Worm (Caenorhabditis elegans) whole organism, L1 larva: Measurements from ENCODE around the gene C02G6.2.

ENCODE experiments used
- C04F5.9 ChIP-seq: sonication (generic microtip); optimal IDR thresholded peaks from 2 replicates; lab custom pipeline; 2016; ENCODE audit warnings: missing genetic modification characterization, missing compliant biosample characterization
- C16A3.4 ChIP-seq: fragments of 150-350 bp; optimal IDR thresholded peaks from 2 replicates; lab custom pipeline; 2014; ENCODE audit warnings: missing biosample characterization, missing genetic modification characterization
- C34B4.2 ChIP-seq: sonication (generic microtip); optimal IDR thresholded peaks from 2 replicates; lab custom pipeline; 2017; ENCODE audit warnings: mild to moderate bottlenecking, missing genetic modification characterization, missing compliant biosample characterization
- F16B12.6 ChIP-seq: fragments of 150-350 bp; optimal IDR thresholded peaks from 2 replicates; lab custom pipeline; 2014; ENCODE audit warnings: missing biosample characterization, missing genetic modification characterization
- Y116A8C.19 ChIP-seq: sonication (generic microtip); optimal IDR thresholded peaks from 2 replicates; lab custom pipeline; 2016; ENCODE audit warnings: missing compliant biosample characterization, missing genetic modification characterization, borderline replicate concordance
- alr-1 ChIP-seq: fragments of 200-800 bp; sonication (Bioruptor generic); optimal IDR thresholded peaks from 2 replicates; lab custom pipeline; 2018; ENCODE audit warnings: borderline replicate concordance, mild to moderate bottlenecking, missing genetic modification characterization, missing compliant biosample characterization
- ama-1 ChIP-seq: fragments of 150-350 bp; optimal IDR thresholded peaks from 2 replicates; lab custom pipeline; 2014
- blmp-1 ChIP-seq: fragments of 150-350 bp; optimal IDR thresholded peaks from 2 replicates; lab custom pipeline; 2014; ENCODE audit warnings: missing biosample characterization, missing genetic modification characterization
- ceh-63 ChIP-seq: fragments of 200-800 bp; sonication (Bioruptor generic); optimal IDR thresholded peaks from 2 replicates; lab custom pipeline; 2018; ENCODE audit warnings: mild to moderate bottlenecking, missing genetic modification characterization, missing compliant biosample characterization
- ceh-82 ChIP-seq, 3 experiments: fragments of 150-350 bp in 1 of 3; sonication (generic microtip) in 2 of 3; optimal IDR thresholded peaks; 2 replicates each; lab custom pipeline; 2014 to 2017; ENCODE audit warnings: missing biosample characterization in 3 of 3, missing genetic modification characterization in 3 of 3
- ceh-88 ChIP-seq: fragments of 200-800 bp; sonication (Bioruptor generic); IDR thresholded peaks from 2 replicates; pipeline ENCODE4 v1.3.6; 2022; ENCODE audit warnings: missing genetic modification characterization, missing compliant biosample characterization
- ceh-90 ChIP-seq: sonication (generic microtip); optimal IDR thresholded peaks from 2 replicates; lab custom pipeline; 2016; ENCODE audit warnings: missing genetic modification characterization, missing compliant biosample characterization
- ces-1 ChIP-seq: fragments of 150-350 bp; optimal IDR thresholded peaks from 2 replicates; lab custom pipeline; 2014; ENCODE audit warnings: missing biosample characterization, missing genetic modification reagents, missing genetic modification characterization
- dsc-1 ChIP-seq: sonication (generic microtip); optimal IDR thresholded peaks from 2 replicates; lab custom pipeline; 2016; ENCODE audit warnings: mild to moderate bottlenecking, missing genetic modification characterization, missing compliant biosample characterization
- efl-3 ChIP-seq: fragments of 200-800 bp; sonication (Bioruptor generic); optimal IDR thresholded peaks from 2 replicates; lab custom pipeline; 2018; ENCODE audit warnings: mild to moderate bottlenecking, missing genetic modification characterization, missing compliant biosample characterization
- ets-5 ChIP-seq: fragments of 200-800 bp; sonication (Bioruptor generic); IDR thresholded peaks from 2 replicates; pipeline ENCODE4 v1.3.6; 2022; ENCODE audit warnings: missing genetic modification characterization, missing compliant biosample characterization
- fkh-4 ChIP-seq: sonication (generic microtip); optimal IDR thresholded peaks from 2 replicates; lab custom pipeline; 2016; ENCODE audit warnings: missing compliant biosample characterization, missing genetic modification characterization, borderline replicate concordance
- hlh-17 ChIP-seq: fragments of 200-800 bp; sonication (Bioruptor generic); optimal IDR thresholded peaks from 2 replicates; lab custom pipeline; 2018; ENCODE audit warnings: missing genetic modification characterization, mild to moderate bottlenecking, missing compliant biosample characterization, moderate library complexity, borderline replicate concordance
- hlh-4 ChIP-seq: sonication (generic microtip); optimal IDR thresholded peaks from 2 replicates; lab custom pipeline; 2016; ENCODE audit warnings: mild to moderate bottlenecking, missing genetic modification characterization, missing compliant biosample characterization
- jun-1 ChIP-seq: fragments of 150-350 bp; optimal IDR thresholded peaks from 2 replicates; lab custom pipeline; 2014; ENCODE audit warnings: missing biosample characterization, missing genetic modification reagents, missing genetic modification characterization
- lin-13 ChIP-seq: fragments of 150-350 bp; optimal IDR thresholded peaks from 2 replicates; lab custom pipeline; 2014; ENCODE audit warnings: missing biosample characterization, missing genetic modification reagents, missing genetic modification characterization
- lin-15B ChIP-seq: fragments of 150-350 bp; sonication (generic microtip); optimal IDR thresholded peaks from 3 replicates; lab custom pipeline; 2014; ENCODE audit warnings: missing biosample characterization, missing genetic modification characterization
- mdl-1 ChIP-seq, 2 experiments: fragments of 150-350 bp; optimal IDR thresholded peaks; 2 replicates each; lab custom pipeline; 2014 to 2017; ENCODE audit warnings: missing biosample characterization in 2 of 2, missing genetic modification characterization in 2 of 2, inconsistent platforms in 1 of 2
- mef-2 ChIP-seq: fragments of 150-350 bp; optimal IDR thresholded peaks from 2 replicates; lab custom pipeline; 2014; ENCODE audit warnings: missing biosample characterization, missing genetic modification characterization
- nhr-11 ChIP-seq: fragments of 150-350 bp; optimal IDR thresholded peaks from 2 replicates; lab custom pipeline; 2014; ENCODE audit warnings: missing biosample characterization, missing genetic modification characterization
- nhr-12 ChIP-seq: sonication (generic microtip); optimal IDR thresholded peaks from 2 replicates; lab custom pipeline; 2017; ENCODE audit warnings: missing biosample characterization, missing genetic modification characterization
- nhr-19 ChIP-seq: fragments of 200-800 bp; sonication (Bioruptor generic); conservative IDR thresholded peaks from 2 replicates; pipeline ENCODE4 v1.3.6; 2022; ENCODE audit warnings: missing genetic modification characterization, missing compliant biosample characterization
- nhr-20 ChIP-seq: sonication (generic microtip); optimal IDR thresholded peaks from 2 replicates; lab custom pipeline; 2016; ENCODE audit warnings: mild to moderate bottlenecking, missing genetic modification characterization, missing compliant biosample characterization
- nhr-28 ChIP-seq: fragments of 150-350 bp; optimal IDR thresholded peaks from 2 replicates; lab custom pipeline; 2014; ENCODE audit warnings: missing biosample characterization, missing genetic modification characterization
- nhr-71 ChIP-seq: sonication (generic microtip); optimal IDR thresholded peaks from 2 replicates; lab custom pipeline; 2016; ENCODE audit warnings: mild to moderate bottlenecking, missing genetic modification characterization, moderate library complexity, missing compliant biosample characterization
- nhr-77 ChIP-seq: fragments of 150-350 bp; optimal IDR thresholded peaks from 2 replicates; lab custom pipeline; 2014; ENCODE audit warnings: missing biosample characterization, missing genetic modification characterization
- nhr-84 ChIP-seq: sonication (generic microtip); optimal IDR thresholded peaks from 2 replicates; lab custom pipeline; 2017; ENCODE audit warnings: missing biosample characterization, missing genetic modification characterization
- nhr-85 ChIP-seq: sonication (generic microtip); peaks from one replicate; lab custom pipeline; 2016; ENCODE audit warnings: missing genetic modification characterization, inconsistent platforms, missing compliant biosample characterization
- pax-3 ChIP-seq: fragments of 200-800 bp; sonication (Bioruptor generic); optimal IDR thresholded peaks from 2 replicates; lab custom pipeline; 2018; ENCODE audit warnings: mild to moderate bottlenecking, missing genetic modification characterization, moderate library complexity, missing compliant biosample characterization
- rnt-1 ChIP-seq: sonication (generic microtip); optimal IDR thresholded peaks from 2 replicates; lab custom pipeline; 2016; ENCODE audit warnings: mild to moderate bottlenecking, missing genetic modification characterization, moderate library complexity, missing compliant biosample characterization
- snpc-4 ChIP-seq: fragments of 150-350 bp; optimal IDR thresholded peaks from 2 replicates; lab custom pipeline; 2014; ENCODE audit warnings: missing biosample characterization, missing genetic modification characterization
- sox-4 ChIP-seq: sonication (generic microtip); optimal IDR thresholded peaks from 2 replicates; lab custom pipeline; 2016; ENCODE audit warnings: missing genetic modification characterization, missing compliant biosample characterization
- sptf-1 ChIP-seq: fragments of 150-350 bp; optimal IDR thresholded peaks from 2 replicates; lab custom pipeline; 2014; ENCODE audit warnings: missing biosample characterization, missing genetic modification characterization
- swsn-7 ChIP-seq: sonication (generic microtip); optimal IDR thresholded peaks from 2 replicates; lab custom pipeline; 2016; ENCODE audit warnings: missing genetic modification characterization, missing compliant biosample characterization
- tlp-1 ChIP-seq: fragments of 150-350 bp; optimal IDR thresholded peaks from 2 replicates; lab custom pipeline; 2014; ENCODE audit warnings: missing biosample characterization, missing genetic modification characterization
- unc-130 ChIP-seq: fragments of 150-350 bp; optimal IDR thresholded peaks from 2 replicates; lab custom pipeline; 2017; ENCODE audit warnings: missing biosample characterization, missing genetic modification characterization, inconsistent platforms
- unc-62 ChIP-seq: fragments of 150-350 bp; optimal IDR thresholded peaks from 2 replicates; lab custom pipeline; 2014; ENCODE audit warnings: missing biosample characterization, missing genetic modification reagents, missing genetic modification characterization
- unc-86 ChIP-seq: sonication (generic microtip); optimal IDR thresholded peaks from 2 replicates; lab custom pipeline; 2016; ENCODE audit warnings: missing genetic modification characterization, missing compliant biosample characterization
- vab-15 ChIP-seq: sonication (generic microtip); optimal IDR thresholded peaks from 2 replicates; lab custom pipeline; 2017; ENCODE audit warnings: missing genotype, mild to moderate bottlenecking, missing genetic modification characterization, missing compliant biosample characterization
- xbp-1 ChIP-seq: sonication (generic microtip); optimal IDR thresholded peaks from 2 replicates; lab custom pipeline; 2016; ENCODE audit warnings: missing genetic modification characterization, missing compliant biosample characterization
- zag-1 ChIP-seq: fragments of 150-350 bp; optimal IDR thresholded peaks from 2 replicates; lab custom pipeline; 2014; ENCODE audit warnings: missing biosample characterization, missing genetic modification characterization
- ztf-11 ChIP-seq, 2 experiments: sonication (generic microtip); optimal IDR thresholded peaks; 2 replicates each; lab custom pipeline; 2016 to 2017; ENCODE audit warnings: missing genetic modification characterization in 2 of 2, missing biosample characterization in 1 of 2, missing compliant biosample characterization in 1 of 2

Gene C02G6.2

ce11 chrV:5843415-5844337 is 28.2 kb upstream of the C02G6.2 start (continued):
- TF ChIP-seq dsc-1 (tag; lab: Kevin White, UChicago) (peak; percentile 92), ets-5 (GFP tag; lab: Robert Waterston, UW) (no peak), hlh-17 (no peak), nhr-19 (GFP tag; lab: Robert Waterston, UW) (peak; percentile 64), snpc-4 (tag; lab: Kevin White, UChicago) (peak; percentile 33), jun-1 (peak; percentile 57), xbp-1 (tag; lab: Kevin White, UChicago) (peak; percentile 11), unc-130 (peak; percentile 68), ceh-82 (tag; optimal IDR thresholded peaks at IDR 0.05; lab: Kevin White, UChicago) (peak in 1 of 3 experiments; percentile 5), mdl-1 (tag; optimal IDR thresholded peaks at IDR 0.05; lab: Kevin White, UChicago) (peak in 1 of 2 experiments; percentile 88), sox-4 (tag; lab: Kevin White, UChicago) (peak; percentile 53), rnt-1 (tag; lab: Kevin White, UChicago) (peak; percentile 83), ceh-88 (GFP tag; lab: Robert Waterston, UW) (no peak), nhr-77 (no peak), nhr-11 (tag; lab: Kevin White, UChicago) (peak; percentile 73), ceh-90 (tag; lab: Kevin White, UChicago) (peak; percentile 38), nhr-12 (no peak), ceh-63 (no peak), ces-1 (GFP tag; lab: Kevin White, UChicago) (no peak), hlh-4 (tag; lab: Kevin White, UChicago) (no peak), mef-2 (no peak), tlp-1 (tag; lab: Kevin White, UChicago) (no peak), nhr-71 (tag; lab: Kevin White, UChicago) (peak; percentile 87), lin-15B (no peak), nhr-20 (tag; lab: Kevin White, UChicago) (peak; percentile 76), lin-13 (GFP tag; lab: Kevin White, UChicago) (peak; percentile 42), ztf-11 (tag; optimal IDR thresholded peaks at IDR 0.05; lab: Kevin White, UChicago) (peak in 1 of 2 experiments; percentile 36), Y116A8C.19 (tag; lab: Kevin White, UChicago) (no peak), efl-3 (GFP tag; lab: Kevin White, UChicago) (no peak), unc-86 (tag; lab: Kevin White, UChicago) (no peak), C34B4.2 (tag; lab: Kevin White, UChicago) (no peak), sptf-1 (tag; lab: Kevin White, UChicago) (no peak), swsn-7 (tag; lab: Kevin White, UChicago) (peak; percentile 26), alr-1 (tag; lab: Kevin White, UChicago) (no peak), ama-1 (lab: Kevin White, UChicago) (peak; percentile 75), nhr-84 (tag; lab: Kevin White, UChicago) (no peak), nhr-28 (tag; lab: Kevin White, UChicago) (no peak), blmp-1 (tag; lab: Kevin White, UChicago) (no peak), C04F5.9 (tag; lab: Kevin White, UChicago) (no peak), fkh-4 (peak; percentile 74), F16B12.6 (tag; lab: Kevin White, UChicago) (no peak), pax-3 (no peak), zag-1 (tag; lab: Kevin White, UChicago) (no peak), C16A3.4 (tag; lab: Kevin White, UChicago) (peak; percentile 8), nhr-85 (tag; lab: Kevin White, UChicago) (no peak), unc-62 (GFP tag; lab: Kevin White, UChicago) (no peak), vab-15 (tag; lab: Kevin White, UChicago) (no peak)
